Fruit fly (Drosophila melanogaster) whole organism, prepupa: ENCODE measurements around the gene tara.
A peak's percentile ranks its signal among the peaks of the same experiment; 100 is the strongest.

ENCODE experiments used
- CG34406 ChIP-seq: fragments of 200-800 bp; sonication (Bioruptor generic); optimal IDR thresholded peaks from 3 replicates; lab custom pipeline; 2016; ENCODE audit warnings: missing biosample characterization, missing genetic modification characterization
- CG4318 ChIP-seq: fragments of 200-800 bp; sonication (Bioruptor generic); optimal IDR thresholded peaks from 3 replicates; lab custom pipeline; 2017; ENCODE audit warnings: missing biosample characterization, mild to moderate bottlenecking, missing genetic modification characterization
- CG6808 ChIP-seq: fragments of 200-800 bp; sonication (Bioruptor generic); optimal IDR thresholded peaks from 3 replicates; lab custom pipeline; 2017; ENCODE audit warnings: missing biosample characterization, missing genetic modification characterization, mild to moderate bottlenecking, moderate library complexity, missing genetic modification reagents
- CG9139 ChIP-seq: fragments of 200-800 bp; sonication (Bioruptor generic); optimal IDR thresholded peaks from 3 replicates; lab custom pipeline; 2017; ENCODE audit warnings: missing biosample characterization, mild to moderate bottlenecking, missing genetic modification characterization
- Hr38 ChIP-seq: sonication (Bioruptor generic); optimal IDR thresholded peaks from 2 replicates; lab custom pipeline; 2016; ENCODE audit warnings: missing biosample characterization, missing genetic modification characterization
- Smox ChIP-seq: fragments of 200-800 bp; sonication (Bioruptor generic); optimal IDR thresholded peaks from 3 replicates; lab custom pipeline; 2016; ENCODE audit warnings: missing biosample characterization, missing genetic modification characterization
- cyc ChIP-seq: fragments of 200-800 bp; sonication (Bioruptor generic); optimal IDR thresholded peaks from 3 replicates; lab custom pipeline; 2016; ENCODE audit warnings: missing biosample characterization, missing genetic modification characterization
- esn ChIP-seq: fragments of 200-800 bp; sonication (Bioruptor generic); optimal IDR thresholded peaks from 2 replicates; lab custom pipeline; 2016; ENCODE audit warnings: missing biosample characterization, mild to moderate bottlenecking, missing genetic modification characterization, moderate library complexity
- net ChIP-seq: fragments of 200-800 bp; sonication (Bioruptor generic); optimal IDR thresholded peaks from 3 replicates; lab custom pipeline; 2016; ENCODE audit warnings: missing biosample characterization, missing genetic modification characterization
- vri ChIP-seq: fragments of 200-800 bp; sonication (Bioruptor generic); optimal IDR thresholded peaks from 3 replicates; lab custom pipeline; 2016; ENCODE audit warnings: missing biosample characterization, mild to moderate bottlenecking, missing genetic modification characterization

- TF ChIP-seq Smox (GFP tag; lab: Kevin White, UChicago): peak; percentile 88
- TF ChIP-seq CG4318 (GFP tag; lab: Kevin White, UChicago): peak; percentile 79
- TF ChIP-seq net (GFP tag; lab: Kevin White, UChicago): peak; percentile 74
- TF ChIP-seq esn (GFP tag; lab: Kevin White, UChicago): peak; percentile 92
- TF ChIP-seq CG34406 (GFP tag; lab: Kevin White, UChicago): peak; percentile 82
- TF ChIP-seq cyc (GFP tag; lab: Kevin White, UChicago): peak; percentile 83
- TF ChIP-seq Hr38 (GFP tag; lab: Kevin White, UChicago): no peak
- peak; percentile 92 for TF ChIP-seq CG6808
- TF ChIP-seq CG9139 (GFP tag; lab: Kevin White, UChicago): peak; percentile 73
- TF ChIP-seq vri (GFP tag; lab: Kevin White, UChicago): peak; percentile 31
These were observed 9.3 kb downstream of the tara start for dm6 chr3R:16234745-16235149.
